Fruit fly (Drosophila melanogaster): ENCODE measurements around the gene CG4325.

CG4325 gene

dm6 chrX:1995653-1996052 lies 48.0 kb downstream of the CG4325 start (continued):
- TF ChIP-seq slbo (GFP tag; IDR thresholded peaks at IDR 0.05) = no peak
- TF ChIP-seq shn (GFP tag; optimal IDR thresholded peaks at IDR 0.05) = no peak
- no peak for TF ChIP-seq Dref (GFP tag; IDR thresholded peaks at IDR 0.05)
- peak; percentile 91 for TF ChIP-seq kni (GFP tag; optimal IDR thresholded peaks at IDR 0.05)
- peak; percentile 29 for TF ChIP-seq ftz-f1 (GFP tag; optimal IDR thresholded peaks at IDR 0.05)
- TF ChIP-seq vvl (GFP tag; IDR thresholded peaks at IDR 0.05) = no peak
- TF ChIP-seq Doc2 (GFP tag; IDR thresholded peaks at IDR 0.05) = no peak
- TF ChIP-seq ato (GFP tag; IDR thresholded peaks at IDR 0.05; ENCODE audit: partially characterized antibody) = no peak
- TF ChIP-seq Dp (GFP tag; optimal IDR thresholded peaks at IDR 0.05) = no peak
- TF ChIP-seq Med (GFP tag) = peak; percentile 73
- TF ChIP-seq Nf-YC (tag; optimal IDR thresholded peaks at IDR 0.05) = peak; percentile 58
- TF ChIP-seq CG1792 (GFP tag; optimal IDR thresholded peaks at IDR 0.05) = no peak
- no peak for TF ChIP-seq h (optimal IDR thresholded peaks at IDR 0.05)
- no peak for TF ChIP-seq CG33213 (GFP tag; optimal IDR thresholded peaks at IDR 0.05)
- peak; percentile 89 for TF ChIP-seq cg (GFP tag; optimal IDR thresholded peaks at IDR 0.05)
- TF ChIP-seq Asciz (GFP tag; optimal IDR thresholded peaks at IDR 0.05) = no peak
- no peak for TF ChIP-seq en (GFP tag; optimal IDR thresholded peaks at IDR 0.05)
- TF ChIP-seq BtbVII (GFP tag; optimal IDR thresholded peaks at IDR 0.05) = no peak
- TF ChIP-seq Six4 (GFP tag; optimal IDR thresholded peaks at IDR 0.05) = no peak
- TF ChIP-seq CG32532 (GFP tag; IDR thresholded peaks at IDR 0.05) = no peak
- no peak for TF ChIP-seq Oli (tag; optimal IDR thresholded peaks at IDR 0.05)
- no peak for TF ChIP-seq jumu (GFP tag; optimal IDR thresholded peaks at IDR 0.05)
- TF ChIP-seq CG17612 (GFP tag; IDR thresholded peaks at IDR 0.05) = no peak
- TF ChIP-seq Trl (optimal IDR thresholded peaks at IDR 0.05) = peak; percentile 23 to 69
- no peak for TF ChIP-seq Trl (GFP tag; optimal IDR thresholded peaks at IDR 0.05)
- no peak for TF ChIP-seq seq (GFP tag; IDR thresholded peaks at IDR 0.05)
- TF ChIP-seq Blimp-1 (GFP tag; optimal IDR thresholded peaks at IDR 0.05) = peak; percentile 90
- no peak for TF ChIP-seq tup (GFP tag; optimal IDR thresholded peaks at IDR 0.05)
- TF ChIP-seq CG17361 (GFP tag; IDR thresholded peaks at IDR 0.05) = no peak
- TF ChIP-seq CG4617 (GFP tag; optimal IDR thresholded peaks at IDR 0.05; ENCODE audit: borderline replicate concordance) = no peak
- TF ChIP-seq Hr3 (GFP tag; optimal IDR thresholded peaks at IDR 0.05) = peak; percentile 22
- no peak for TF ChIP-seq Eip74EF (GFP tag; optimal IDR thresholded peaks at IDR 0.05)
- no peak for TF ChIP-seq CG15479 (GFP tag; optimal IDR thresholded peaks at IDR 0.05)
- no peak for TF ChIP-seq HHEX (GFP tag; optimal IDR thresholded peaks at IDR 0.05)
- TF ChIP-seq slp2 (GFP tag; optimal IDR thresholded peaks at IDR 0.05) = no peak
- peak in 1 of 2 experiments; percentile 38 for TF ChIP-seq Hr78 (GFP tag; optimal IDR thresholded peaks at IDR 0.05)
- no peak for TF ChIP-seq otp (GFP tag; IDR thresholded peaks at IDR 0.05)
- peak; percentile 17; the same call in 1 of the 2 replicates for TF ChIP-seq Nf-YA (GFP tag; IDR thresholded peaks at IDR 0.05)
- no peak for TF ChIP-seq Mrtf (GFP tag; IDR thresholded peaks at IDR 0.05)
- TF ChIP-seq CG14860 (GFP tag; IDR thresholded peaks at IDR 0.05; ENCODE audit: partially characterized antibody) = no peak
- no peak for TF ChIP-seq fd3F (GFP tag; optimal IDR thresholded peaks at IDR 0.05)
- no peak for TF ChIP-seq disco-r (GFP tag; optimal IDR thresholded peaks at IDR 0.05)
- no peak for TF ChIP-seq CG7745 (tag; optimal IDR thresholded peaks at IDR 0.05)
- no peak for TF ChIP-seq wor (GFP tag; IDR thresholded peaks at IDR 0.05)
- TF ChIP-seq Atf-2 (GFP tag; optimal IDR thresholded peaks at IDR 0.05) = no peak
- TF ChIP-seq CG12769 (tag; optimal IDR thresholded peaks at IDR 0.05) = peak; percentile 96
- TF ChIP-seq CG10209 (GFP tag; optimal IDR thresholded peaks at IDR 0.05) = no peak
- no peak for TF ChIP-seq Bteb2 (GFP tag; optimal IDR thresholded peaks at IDR 0.05)
- TF ChIP-seq bcd (GFP tag; optimal IDR thresholded peaks at IDR 0.05) = no peak
- no peak for TF ChIP-seq peb (GFP tag; IDR thresholded peaks at IDR 0.05)
- no peak for TF ChIP-seq gce (GFP tag; IDR thresholded peaks at IDR 0.05)
- TF ChIP-seq CG10543 (GFP tag; optimal IDR thresholded peaks at IDR 0.05) = peak; percentile 74
